Fruit fly (Drosophila melanogaster) whole organism, embryonic: ENCODE data around the gene PK1-R.

Source experiments
- Asciz ChIP-seq: fragments of 200-800 bp; sonication (Bioruptor generic); optimal IDR thresholded peaks from 2 replicates; lab custom pipeline; 2017; ENCODE audit warnings: missing biosample characterization, mild to moderate bottlenecking, missing genetic modification characterization, missing genetic modification reagents
- B-H1 ChIP-seq: fragments of 200-800 bp; sonication (Bioruptor generic); IDR thresholded peaks from 3 replicates; pipeline ENCODE4 v1.3.6; 2022; ENCODE audit warnings: missing biosample characterization, missing genetic modification characterization
- CG1024 ChIP-seq: fragments of 200-800 bp; sonication (Bioruptor generic); IDR thresholded peaks from 2 replicates; pipeline ENCODE4 v1.3.6; 2022; ENCODE audit warnings: missing biosample characterization, missing genetic modification characterization
- CG10366 ChIP-seq: fragments of 200-800 bp; sonication (Bioruptor generic); IDR thresholded peaks from 2 replicates; pipeline ENCODE4 v1.3.6; 2022; ENCODE audit warnings: missing biosample characterization, missing genetic modification characterization
- CG10654 ChIP-seq: fragments of 200-800 bp; sonication (Bioruptor generic); optimal IDR thresholded peaks from 2 replicates; lab custom pipeline; 2016; ENCODE audit warnings: missing biosample characterization, missing genetic modification characterization
- CG12155 ChIP-seq: fragments of 200-800 bp; sonication (Bioruptor generic); optimal IDR thresholded peaks from 3 replicates; lab custom pipeline; 2016; ENCODE audit warnings: missing biosample characterization, missing genetic modification characterization
- CG12769 ChIP-seq: fragments of 200-800 bp; sonication (Bioruptor generic); optimal IDR thresholded peaks from 2 replicates; lab custom pipeline; 2019; ENCODE audit warnings: missing biosample characterization, mild to moderate bottlenecking, missing genetic modification characterization, moderate library complexity
- CG14965 ChIP-seq: fragments of 200-800 bp; sonication (Bioruptor generic); optimal IDR thresholded peaks from 2 replicates; lab custom pipeline; 2016; ENCODE audit warnings: missing biosample characterization, missing genetic modification characterization, borderline replicate concordance
- CG15011 ChIP-seq: fragments of 200-800 bp; sonication (Bioruptor generic); optimal IDR thresholded peaks from 3 replicates; lab custom pipeline; 2018; ENCODE audit warnings: missing biosample characterization, mild to moderate bottlenecking, missing genetic modification characterization
- CG15601 ChIP-seq: fragments of 200-800 bp; sonication (Bioruptor generic); optimal IDR thresholded peaks from 3 replicates; lab custom pipeline; 2019; ENCODE audit warnings: missing biosample characterization, mild to moderate bottlenecking, missing genetic modification characterization, moderate library complexity
- CG17612 ChIP-seq: fragments of 200-800 bp; sonication (Bioruptor generic); IDR thresholded peaks from 2 replicates; pipeline ENCODE4 v1.3.6; 2022; ENCODE audit warnings: missing biosample characterization, missing genetic modification characterization
- CG2199 ChIP-seq: fragments of 200-800 bp; sonication (Bioruptor generic); IDR thresholded peaks from 3 replicates; pipeline ENCODE4 v1.3.6; 2022; ENCODE audit warnings: missing biosample characterization, missing genetic modification characterization
- CG2889 ChIP-seq: fragments of 200-800 bp; sonication (Bioruptor generic); IDR thresholded peaks from 3 replicates; pipeline ENCODE4 v1.3.6; 2022; ENCODE audit warnings: missing biosample characterization, missing genetic modification characterization
- CG34422 ChIP-seq: fragments of 200-800 bp; sonication (Bioruptor generic); IDR thresholded peaks from 3 replicates; pipeline ENCODE4 v1.3.6; 2022; ENCODE audit warnings: missing biosample characterization, missing genetic modification characterization
- CG3838 ChIP-seq: fragments of 200-800 bp; sonication (Bioruptor generic); optimal IDR thresholded peaks from 3 replicates; lab custom pipeline; 2016; ENCODE audit warnings: missing biosample characterization, missing genetic modification characterization
- CG4617 ChIP-seq: fragments of 200-800 bp; sonication (Bioruptor generic); optimal IDR thresholded peaks from 3 replicates; lab custom pipeline; 2016; ENCODE audit warnings: missing biosample characterization, missing genetic modification characterization, borderline replicate concordance
- CG4730 ChIP-seq: fragments of 200-800 bp; sonication (Bioruptor generic); IDR thresholded peaks from 2 replicates; pipeline ENCODE4 v1.3.6; 2022; ENCODE audit warnings: missing biosample characterization, missing genetic modification characterization
- CG5245 ChIP-seq: fragments of 200-800 bp; sonication (Bioruptor generic); optimal IDR thresholded peaks from 3 replicates; lab custom pipeline; 2016; ENCODE audit warnings: missing biosample characterization, missing genetic modification characterization
- CG5953 ChIP-seq: fragments of 200-800 bp; sonication (Bioruptor generic); IDR thresholded peaks from 2 replicates; pipeline ENCODE4 v1.3.6; 2022; ENCODE audit warnings: missing biosample characterization, missing genetic modification characterization
- CG6654 ChIP-seq: fragments of 200-800 bp; sonication (Bioruptor generic); optimal IDR thresholded peaks from 2 replicates; lab custom pipeline; 2017; ENCODE audit warnings: missing biosample characterization, mild to moderate bottlenecking, missing genetic modification characterization
- CG9215 ChIP-seq: fragments of 200-800 bp; sonication (Bioruptor generic); IDR thresholded peaks from 2 replicates; pipeline ENCODE4 v1.3.6; 2022; ENCODE audit warnings: missing biosample characterization, missing genetic modification characterization
- CG9932 ChIP-seq: fragments of 200-800 bp; sonication (Bioruptor generic); IDR thresholded peaks from 2 replicates; pipeline ENCODE4 v1.3.6; 2022; ENCODE audit warnings: missing biosample characterization, missing genetic modification characterization
- CkIIα-i1 ChIP-seq: fragments of 200-800 bp; sonication (Bioruptor generic); IDR thresholded peaks from 2 replicates; pipeline ENCODE4 v1.3.6; 2022; ENCODE audit warnings: missing biosample characterization, missing genetic modification characterization
- Drgx ChIP-seq: fragments of 200-800 bp; sonication (Bioruptor generic); IDR thresholded peaks from 2 replicates; pipeline ENCODE4 v1.3.6; 2022; ENCODE audit warnings: missing biosample characterization, missing genetic modification characterization
- H15 ChIP-seq: fragments of 200-800 bp; sonication (Bioruptor generic); IDR thresholded peaks from 3 replicates; pipeline ENCODE4 v1.3.6; 2022; ENCODE audit warnings: missing biosample characterization, missing genetic modification characterization
- HLH3B ChIP-seq: fragments of 200-800 bp; sonication (Bioruptor generic); IDR thresholded peaks from 2 replicates; pipeline ENCODE4 v1.3.6; 2022; ENCODE audit warnings: missing biosample characterization, missing genetic modification characterization
- HmgD ChIP-seq: fragments of 200-800 bp; sonication (Bioruptor generic); optimal IDR thresholded peaks from 3 replicates; lab custom pipeline; 2016; ENCODE audit warnings: missing biosample characterization, missing genetic modification characterization
- Lim3 ChIP-seq: fragments of 200-800 bp; sonication (Bioruptor generic); IDR thresholded peaks from 2 replicates; pipeline ENCODE4 v1.3.6; 2022; ENCODE audit warnings: missing biosample characterization, missing genetic modification characterization
- Myb ChIP-seq: fragments of 200-800 bp; sonication (Bioruptor generic); optimal IDR thresholded peaks from 2 replicates; lab custom pipeline; 2016; ENCODE audit warnings: missing biosample characterization, missing genetic modification characterization
- NK7.1 ChIP-seq: fragments of 200-800 bp; sonication (Bioruptor generic); optimal IDR thresholded peaks from 3 replicates; lab custom pipeline; 2016; ENCODE audit warnings: missing biosample characterization, missing genetic modification characterization
- Six4 ChIP-seq: fragments of 200-800 bp; sonication (Bioruptor generic); optimal IDR thresholded peaks from 2 replicates; lab custom pipeline; 2016; ENCODE audit warnings: missing biosample characterization, missing genetic modification characterization
- amos ChIP-seq: fragments of 200-800 bp; sonication (Bioruptor generic); IDR thresholded peaks from 2 replicates; pipeline ENCODE4 v1.3.6; 2022; ENCODE audit warnings: missing biosample characterization, missing genetic modification characterization; ENCODE audit not compliant: partially characterized antibody
- bowl ChIP-seq: fragments of 200-800 bp; sonication (Bioruptor generic); IDR thresholded peaks from 2 replicates; pipeline ENCODE4 v1.3.6; 2022; ENCODE audit warnings: missing biosample characterization, missing genetic modification characterization
- btn ChIP-seq: fragments of 200-800 bp; sonication (Bioruptor generic); optimal IDR thresholded peaks from 2 replicates; lab custom pipeline; 2016; ENCODE audit warnings: missing biosample characterization, missing genetic modification characterization
- cg ChIP-seq: fragments of 200-800 bp; sonication (Bioruptor generic); optimal IDR thresholded peaks from 3 replicates; lab custom pipeline; 2019; ENCODE audit warnings: missing biosample characterization, mild to moderate bottlenecking, missing genetic modification characterization, moderate library complexity
- corto ChIP-seq: fragments of 200-800 bp; sonication (Bioruptor generic); optimal IDR thresholded peaks from 2 replicates; lab custom pipeline; 2016; ENCODE audit warnings: missing biosample characterization, mild to moderate bottlenecking, missing genetic modification characterization, moderate library complexity
- da ChIP-seq: fragments of 200-800 bp; sonication (Bioruptor generic); optimal IDR thresholded peaks from 2 replicates; lab custom pipeline; 2016; ENCODE audit warnings: missing biosample characterization, missing genetic modification characterization
- dati ChIP-seq: fragments of 200-800 bp; sonication (Bioruptor generic); IDR thresholded peaks from 2 replicates; pipeline ENCODE4 v1.3.6; 2022; ENCODE audit warnings: missing biosample characterization, missing genetic modification characterization
- dimm ChIP-seq: fragments of 200-800 bp; sonication (Bioruptor generic); IDR thresholded peaks from 2 replicates; pipeline ENCODE4 v1.3.6; 2022; ENCODE audit warnings: missing biosample characterization, missing genetic modification characterization
- disco-r ChIP-seq: fragments of 200-800 bp; sonication (Bioruptor generic); optimal IDR thresholded peaks from 2 replicates; lab custom pipeline; 2016; ENCODE audit warnings: missing biosample characterization, missing genetic modification characterization
- dysf ChIP-seq: fragments of 200-800 bp; sonication (Bioruptor generic); IDR thresholded peaks from 3 replicates; pipeline ENCODE4 v1.3.6; 2022; ENCODE audit warnings: missing biosample characterization, missing genetic modification characterization
- en ChIP-seq: fragments of 200-800 bp; sonication (Bioruptor generic); optimal IDR thresholded peaks from 2 replicates; lab custom pipeline; 2016; ENCODE audit warnings: missing biosample characterization, missing genetic modification characterization
- gcm ChIP-seq: fragments of 200-800 bp; sonication (Bioruptor generic); optimal IDR thresholded peaks from 2 replicates; lab custom pipeline; 2019; ENCODE audit warnings: missing biosample characterization, mild to moderate bottlenecking, missing genetic modification characterization, moderate library complexity
- gcm2 ChIP-seq: fragments of 200-800 bp; sonication (Bioruptor generic); optimal IDR thresholded peaks from 2 replicates; lab custom pipeline; 2016; ENCODE audit warnings: missing biosample characterization, missing genetic modification characterization
- insv ChIP-seq, 2 experiments: fragments of 200-800 bp; sonication (Bioruptor generic); optimal IDR thresholded peaks; 3 replicates each; lab custom pipeline; 2016 to 2018; ENCODE audit warnings: missing biosample characterization in 2 of 2, missing genetic modification characterization in 2 of 2
- nmo ChIP-seq: fragments of 200-800 bp; sonication (Bioruptor generic); optimal IDR thresholded peaks from 2 replicates; lab custom pipeline; 2018; ENCODE audit warnings: missing biosample characterization, mild to moderate bottlenecking, missing genetic modification characterization, moderate library complexity
- pho ChIP-seq: fragments of 200-800 bp; sonication (Bioruptor generic); optimal IDR thresholded peaks from 2 replicates; lab custom pipeline; 2016; ENCODE audit warnings: missing biosample characterization, missing genetic modification characterization
- pum ChIP-seq: fragments of 200-800 bp; sonication (Bioruptor generic); optimal IDR thresholded peaks from 2 replicates; lab custom pipeline; 2016; ENCODE audit warnings: missing biosample characterization, missing genetic modification characterization
- scrt ChIP-seq: fragments of 200-800 bp; sonication (Bioruptor generic); optimal IDR thresholded peaks from 2 replicates; lab custom pipeline; 2018; ENCODE audit warnings: missing biosample characterization, mild to moderate bottlenecking, missing genetic modification characterization, moderate library complexity
- sisA ChIP-seq: fragments of 200-800 bp; sonication (Bioruptor generic); IDR thresholded peaks from 2 replicates; pipeline ENCODE4 v1.3.6; 2022; ENCODE audit warnings: missing biosample characterization, missing genetic modification characterization
- slou ChIP-seq: fragments of 200-800 bp; sonication (Bioruptor generic); optimal IDR thresholded peaks from 3 replicates; lab custom pipeline; 2016; ENCODE audit warnings: missing biosample characterization, missing genetic modification characterization
- unpg ChIP-seq: fragments of 200-800 bp; sonication (Bioruptor generic); optimal IDR thresholded peaks from 3 replicates; lab custom pipeline; 2018; ENCODE audit warnings: missing biosample characterization, mild to moderate bottlenecking, missing genetic modification characterization, moderate library complexity

PK1-R gene

dm6 chr3R:14077026-14077425, 25.9 kb downstream of the PK1-R start (continued):
- TF ChIP-seq CG5953 (GFP tag; lab: Robert Waterston, UW) (peak; percentile 12; the same call in 1 of the 2 replicates), HmgD (GFP tag; lab: Kevin White, UChicago) (no peak), sisA (GFP tag; lab: Robert Waterston, UW) (peak; percentile 70), CG6654 (no peak), CkIIα-i1 (GFP tag; lab: Robert Waterston, UW) (no peak), CG9215 (no peak; the same call in 1 of the 2 replicates), gcm (GFP tag; lab: Kevin White, UChicago) (no peak), CG1024 (GFP tag; lab: Robert Waterston, UW) (peak; percentile 50), NK7.1 (GFP tag; lab: Kevin White, UChicago) (no peak), da (no peak), Lim3 (GFP tag; lab: Robert Waterston, UW) (no peak), Six4 (no peak), B-H1 (GFP tag; lab: Robert Waterston, UW) (peak; percentile 38; the same call in 1 of the 3 replicates), CG14965 (no peak), dati (GFP tag; lab: Robert Waterston, UW) (0 out of 2 replicates have a peak, but pooled peaks have one; percentile 23), corto (GFP tag; lab: Kevin White, UChicago) (no peak), CG15601 (tag; lab: Kevin White, UChicago) (no peak), CG5245 (peak; percentile 60), Myb (GFP tag; lab: Kevin White, UChicago) (no peak), dysf (GFP tag; lab: Robert Waterston, UW) (peak; percentile 67), gcm2 (GFP tag; lab: Kevin White, UChicago) (no peak), CG2199 (GFP tag; lab: Robert Waterston, UW) (0 out of 3 replicates have a peak, but pooled peaks have one; percentile 32), CG3838 (no peak), CG9932 (GFP tag; lab: Robert Waterston, UW) (no peak), CG4730 (GFP tag; lab: Robert Waterston, UW) (no peak), pum (GFP tag; lab: Kevin White, UChicago) (no peak), cg (GFP tag; lab: Kevin White, UChicago) (no peak), scrt (GFP tag; lab: Kevin White, UChicago) (peak; percentile 24), HLH3B (GFP tag; lab: Robert Waterston, UW) (peak; percentile 68), pho (GFP tag; lab: Kevin White, UChicago) (no peak), CG2889 (GFP tag; lab: Robert Waterston, UW) (0 out of 3 replicates have a peak, but pooled peaks have one; percentile 13), Drgx (GFP tag; lab: Robert Waterston, UW) (peak; percentile 69), CG10654 (GFP tag; lab: Kevin White, UChicago) (peak; percentile 38), Asciz (GFP tag; lab: Kevin White, UChicago) (peak; percentile 14), H15 (GFP tag; lab: Robert Waterston, UW) (peak; percentile 53; the same call in 1 of the 3 replicates), CG34422 (GFP tag; lab: Robert Waterston, UW) (peak; percentile 53; the same call in 2 of the 3 replicates), btn (GFP tag; lab: Kevin White, UChicago) (no peak), CG10366 (GFP tag; lab: Robert Waterston, UW) (peak; percentile 40; the same call in 1 of the 2 replicates), CG15011 (GFP tag; lab: Kevin White, UChicago) (peak; percentile 1), bowl (GFP tag; lab: Robert Waterston, UW) (no peak), dimm (no peak), CG4617 (GFP tag; lab: Kevin White, UChicago) (no peak), en (GFP tag; lab: Kevin White, UChicago) (no peak), CG17612 (GFP tag; lab: Robert Waterston, UW) (0 out of 2 replicates have a peak, but pooled peaks have one; percentile 32), CG12155 (GFP tag; lab: Kevin White, UChicago) (no peak), amos (no peak), insv (GFP tag; optimal IDR thresholded peaks at IDR 0.05; lab: Kevin White, UChicago) (no peak), nmo (GFP tag; lab: Kevin White, UChicago) (peak; percentile 23), unpg (GFP tag; lab: Kevin White, UChicago) (peak; percentile 26), disco-r (GFP tag; lab: Kevin White, UChicago) (no peak), slou (GFP tag; lab: Kevin White, UChicago) (no peak), CG12769 (no peak)
